ENCODE assay signal across 1 fruit fly cellular context in genomic region chr3L:5869614-5870204, dm6.
TF ChIP-seq lines count a peak whose summit lies in the region.

No protein-coding gene starts in this region.

TF ChIP-seq in whole organism, embryonic, 481 proteins besides CTCF, POLR2A, EP300 and RAD21 (continued from another document and continues in another):
- TF ChIP-seq ssp (GFP tag; IDR thresholded peaks at IDR 0.05; lab: Robert Waterston, UW) (peak; percentile 65), gt (GFP tag; IDR thresholded peaks at IDR 0.05; lab: Robert Waterston, UW) (0 out of 2 replicates have a peak, but pooled peaks have one; percentile 9), gce (GFP tag; IDR thresholded peaks at IDR 0.05; lab: Robert Waterston, UW) (peak; percentile 60; the same call in 2 of the 3 replicates), ro (GFP tag; IDR thresholded peaks at IDR 0.05; lab: Robert Waterston, UW) (no peak; the same call in 1 of the 2 replicates), CG2712 (tag; optimal IDR thresholded peaks at IDR 0.05; lab: Kevin White, UChicago) (peak; percentile 78), CG15011 (GFP tag; optimal IDR thresholded peaks at IDR 0.05; lab: Kevin White, UChicago) (no peak), D (optimal IDR thresholded peaks at IDR 0.05; lab: Kevin White, UChicago) (no peak), D (GFP tag; optimal IDR thresholded peaks at IDR 0.05; lab: Kevin White, UChicago) (peak; percentile 25), pnt (GFP tag; optimal IDR thresholded peaks at IDR 0.05; lab: Kevin White, UChicago) (peak; percentile 54), CG4617 (GFP tag; optimal IDR thresholded peaks at IDR 0.05; lab: Kevin White, UChicago; ENCODE audit: borderline replicate concordance) (peak; percentile 54), Hmr (GFP tag; optimal IDR thresholded peaks at IDR 0.05; lab: Kevin White, UChicago) (peak; percentile 62), peb (GFP tag; IDR thresholded peaks at IDR 0.05; lab: Robert Waterston, UW) (peak; percentile 65), Adf1 (GFP tag; IDR thresholded peaks at IDR 0.05; lab: Robert Waterston, UW) (no peak), luna (GFP tag; optimal IDR thresholded peaks at IDR 0.05; lab: Kevin White, UChicago) (no peak), aop (GFP tag; IDR thresholded peaks at IDR 0.05; lab: Robert Waterston, UW) (no peak), MESR4 (GFP tag; optimal IDR thresholded peaks at IDR 0.05; lab: Kevin White, UChicago) (no peak), CG13624 (GFP tag; optimal IDR thresholded peaks at IDR 0.05; lab: Kevin White, UChicago) (peak; percentile 25), CG3847 (GFP tag; IDR thresholded peaks at IDR 0.05; lab: Robert Waterston, UW) (peak; percentile 72), CG6175 (GFP tag; IDR thresholded peaks at IDR 0.05; lab: Robert Waterston, UW) (no peak), CG9727 (GFP tag; optimal IDR thresholded peaks at IDR 0.05; lab: Kevin White, UChicago) (no peak), CG16813 (GFP tag; IDR thresholded peaks at IDR 0.05; lab: Robert Waterston, UW; ENCODE audit: partially characterized antibody) (no peak; the same call in 2 of the 3 replicates), NFAT (GFP tag; IDR thresholded peaks at IDR 0.05; lab: Robert Waterston, UW) (peak; percentile 91), sd (tag; optimal IDR thresholded peaks at IDR 0.05; lab: Kevin White, UChicago) (no peak), CG5180 (GFP tag; optimal IDR thresholded peaks at IDR 0.05; lab: Kevin White, UChicago) (peak; percentile 32), Dll (GFP tag; IDR thresholded peaks at IDR 0.05; lab: Robert Waterston, UW; ENCODE audit: partially characterized antibody) (no peak), CG3281 (GFP tag; optimal IDR thresholded peaks at IDR 0.05; lab: Kevin White, UChicago) (no peak), wdn (GFP tag; IDR thresholded peaks at IDR 0.05; lab: Robert Waterston, UW) (peak; percentile 63), CG18599 (GFP tag; optimal IDR thresholded peaks at IDR 0.05; lab: Kevin White, UChicago) (peak; percentile 45), hth (optimal IDR thresholded peaks at IDR 0.05; lab: Kevin White, UChicago) (no peak), CG32772 (GFP tag; IDR thresholded peaks at IDR 0.05; lab: Robert Waterston, UW) (peak; percentile 80), sisA (GFP tag; IDR thresholded peaks at IDR 0.05; lab: Robert Waterston, UW) (peak; percentile 83), eyg (GFP tag; optimal IDR thresholded peaks at IDR 0.05; lab: Kevin White, UChicago) (no peak), CG1024 (GFP tag; IDR thresholded peaks at IDR 0.05; lab: Robert Waterston, UW) (peak; percentile 66; the same call in 1 of the 2 replicates), cad (GFP tag; optimal IDR thresholded peaks at IDR 0.05; lab: Kevin White, UChicago) (no peak), Dad (GFP tag; optimal IDR thresholded peaks at IDR 0.05; lab: Kevin White, UChicago) (peak; percentile 62), CG7987 (GFP tag; optimal IDR thresholded peaks at IDR 0.05; lab: Kevin White, UChicago) (peak; percentile 93), jigr1 (GFP tag; IDR thresholded peaks at IDR 0.05; lab: Robert Waterston, UW) (no peak), CG12942 (GFP tag; optimal IDR thresholded peaks at IDR 0.05; lab: Kevin White, UChicago) (no peak), Six4 (GFP tag; optimal IDR thresholded peaks at IDR 0.05; lab: Kevin White, UChicago) (peak; percentile 50), CG16815 (GFP tag; optimal IDR thresholded peaks at IDR 0.05; lab: Kevin White, UChicago) (peak; percentile 45), CG9215 (GFP tag; IDR thresholded peaks at IDR 0.05; lab: Robert Waterston, UW) (peak; percentile 55; the same call in 1 of the 2 replicates), CG18011 (GFP tag; optimal IDR thresholded peaks at IDR 0.05; lab: Kevin White, UChicago) (peak; percentile 99), trem (tag; optimal IDR thresholded peaks at IDR 0.05; lab: Kevin White, UChicago) (peak; percentile 66), CG11696 (GFP tag; IDR thresholded peaks at IDR 0.05; lab: Robert Waterston, UW) (no peak), CG11247 (GFP tag; IDR thresholded peaks at IDR 0.05; lab: Robert Waterston, UW) (peak; percentile 89), gfzf (GFP tag; optimal IDR thresholded peaks at IDR 0.05; lab: Kevin White, UChicago) (peak; percentile 4), B-H1 (GFP tag; IDR thresholded peaks at IDR 0.05; lab: Robert Waterston, UW) (peak; percentile 24; the same call in 1 of the 3 replicates), Spps (tag; optimal IDR thresholded peaks at IDR 0.05; lab: Kevin White, UChicago) (peak; percentile 57), CHES-1-like (GFP tag; optimal IDR thresholded peaks at IDR 0.05; lab: Kevin White, UChicago) (peak; percentile 34), CG6654 (GFP tag; optimal IDR thresholded peaks at IDR 0.05; lab: Kevin White, UChicago) (peak; percentile 23), Dref (GFP tag; IDR thresholded peaks at IDR 0.05; lab: Robert Waterston, UW) (0 out of 2 replicates have a peak, but pooled peaks have one; percentile 8), CG18476 (GFP tag; optimal IDR thresholded peaks at IDR 0.05; lab: Kevin White, UChicago) (peak; percentile 43), knrl (GFP tag; IDR thresholded peaks at IDR 0.05; lab: Robert Waterston, UW; ENCODE audit: partially characterized antibody) (peak; percentile 65; the same call in 1 of the 3 replicates), CG17186 (GFP tag; optimal IDR thresholded peaks at IDR 0.05; lab: Kevin White, UChicago) (peak; percentile 4), CG32767 (GFP tag; IDR thresholded peaks at IDR 0.05; lab: Robert Waterston, UW) (0 out of 2 replicates have a peak, but pooled peaks have one; percentile 25), wek (GFP tag; optimal IDR thresholded peaks at IDR 0.05; lab: Kevin White, UChicago) (no peak), CG14667 (GFP tag; IDR thresholded peaks at IDR 0.05; lab: Robert Waterston, UW) (peak; percentile 59), gem (tag; optimal IDR thresholded peaks at IDR 0.05; lab: Kevin White, UChicago) (peak; percentile 60), crol (GFP tag; IDR thresholded peaks at IDR 0.05; lab: Robert Waterston, UW) (no peak), Dbx (GFP tag; IDR thresholded peaks at IDR 0.05; lab: Robert Waterston, UW) (peak; percentile 86), CG43689 (GFP tag; IDR thresholded peaks at IDR 0.05; lab: Robert Waterston, UW) (no peak), HHEX (GFP tag; optimal IDR thresholded peaks at IDR 0.05; lab: Kevin White, UChicago) (peak; percentile 16), Opbp (GFP tag; IDR thresholded peaks at IDR 0.05; lab: Robert Waterston, UW; ENCODE audit: partially characterized antibody) (peak; percentile 72; the same call in 2 of the 3 replicates), dmrt99B (tag; optimal IDR thresholded peaks at IDR 0.05; lab: Kevin White, UChicago) (peak; percentile 60), ewg (GFP tag; optimal IDR thresholded peaks at IDR 0.05; lab: Kevin White, UChicago) (peak; percentile 34), gro (GFP tag; optimal IDR thresholded peaks at IDR 0.05; lab: Kevin White, UChicago) (no peak), BEAF-32 (GFP tag; optimal IDR thresholded peaks at IDR 0.05; lab: Kevin White, UChicago) (no peak), Mad (GFP tag; optimal IDR thresholded peaks at IDR 0.05; lab: Kevin White, UChicago) (peak; percentile 1), grn (GFP tag; optimal IDR thresholded peaks at IDR 0.05; lab: Kevin White, UChicago) (no peak), CG6272 (GFP tag; IDR thresholded peaks at IDR 0.05; lab: Robert Waterston, UW) (peak; percentile 56), CG11723 (GFP tag; optimal IDR thresholded peaks at IDR 0.05; lab: Kevin White, UChicago) (no peak), hbn (GFP tag; IDR thresholded peaks at IDR 0.05; lab: Robert Waterston, UW; ENCODE audit: partially characterized antibody) (no peak), Hr3 (GFP tag; optimal IDR thresholded peaks at IDR 0.05; lab: Kevin White, UChicago) (peak; percentile 65), Blimp-1 (GFP tag; optimal IDR thresholded peaks at IDR 0.05; lab: Kevin White, UChicago) (peak; percentile 71), usp (GFP tag; optimal IDR thresholded peaks at IDR 0.05; lab: Kevin White, UChicago) (no peak), odd (GFP tag; optimal IDR thresholded peaks at IDR 0.05; lab: Kevin White, UChicago) (no peak), mam (GFP tag; optimal IDR thresholded peaks at IDR 0.05; lab: Kevin White, UChicago) (peak; percentile 84), CG18262 (tag; optimal IDR thresholded peaks at IDR 0.05; lab: Kevin White, UChicago) (peak; percentile 51), CG12104 (GFP tag; optimal IDR thresholded peaks at IDR 0.05; lab: Kevin White, UChicago) (peak; percentile 36), CG10147 (GFP tag; optimal IDR thresholded peaks at IDR 0.05; lab: Kevin White, UChicago) (no peak), tll (GFP tag; optimal IDR thresholded peaks at IDR 0.05; lab: Kevin White, UChicago) (no peak), Bteb2 (GFP tag; optimal IDR thresholded peaks at IDR 0.05; lab: Kevin White, UChicago) (no peak), zfh2 (GFP tag; optimal IDR thresholded peaks at IDR 0.05; lab: Kevin White, UChicago) (peak; percentile 26), CG31388 (GFP tag; optimal IDR thresholded peaks at IDR 0.05; lab: Kevin White, UChicago) (peak; percentile 54), Chrac-16 (GFP tag; optimal IDR thresholded peaks at IDR 0.05; lab: Kevin White, UChicago) (peak; percentile 61), Ets97D (GFP tag; optimal IDR thresholded peaks at IDR 0.05; lab: Kevin White, UChicago) (peak; percentile 12), lbe (GFP tag; optimal IDR thresholded peaks at IDR 0.05; lab: Kevin White, UChicago) (no peak), cato (GFP tag; optimal IDR thresholded peaks at IDR 0.05; lab: Kevin White, UChicago; ENCODE audit: borderline replicate concordance) (peak; percentile 6), Ets65A (GFP tag; lab: Kevin White, UChicago) (peak; percentile 86), slbo (GFP tag; IDR thresholded peaks at IDR 0.05; lab: Robert Waterston, UW) (peak; percentile 93), fd96Cb (tag; optimal IDR thresholded peaks at IDR 0.05; lab: Kevin White, UChicago) (peak; percentile 57), Trl (optimal IDR thresholded peaks at IDR 0.05; lab: Kevin White, UChicago) (no peak), Trl (GFP tag; optimal IDR thresholded peaks at IDR 0.05; lab: Kevin White, UChicago) (peak; percentile 73), CG10267 (tag; optimal IDR thresholded peaks at IDR 0.05; lab: Kevin White, UChicago) (peak; percentile 82), dysf (GFP tag; IDR thresholded peaks at IDR 0.05; lab: Robert Waterston, UW) (peak; percentile 81), H15 (GFP tag; IDR thresholded peaks at IDR 0.05; lab: Robert Waterston, UW) (peak; percentile 77), lov (optimal IDR thresholded peaks at IDR 0.05; lab: Kevin White, UChicago) (no peak), lov (GFP tag; IDR thresholded peaks at IDR 0.05; lab: Robert Waterston, UW) (peak; percentile 70; the same call in 1 of the 3 replicates), CG14710 (tag; optimal IDR thresholded peaks at IDR 0.05; lab: Kevin White, UChicago) (peak; percentile 75), CG10431 (GFP tag; optimal IDR thresholded peaks at IDR 0.05; lab: Kevin White, UChicago) (no peak), her (GFP tag; optimal IDR thresholded peaks at IDR 0.05; lab: Kevin White, UChicago) (no peak), seq (GFP tag; IDR thresholded peaks at IDR 0.05; lab: Robert Waterston, UW) (0 out of 2 replicates have a peak, but pooled peaks have one; percentile 14), CG4328 (GFP tag; optimal IDR thresholded peaks at IDR 0.05; lab: Kevin White, UChicago) (peak; percentile 35), CG4282 (GFP tag; optimal IDR thresholded peaks at IDR 0.05; lab: Kevin White, UChicago) (no peak), D19A (tag; optimal IDR thresholded peaks at IDR 0.05; lab: Kevin White, UChicago) (peak; percentile 29), Xbp1 (GFP tag; optimal IDR thresholded peaks at IDR 0.05; lab: Kevin White, UChicago) (peak; percentile 81), Fer2 (tag; optimal IDR thresholded peaks at IDR 0.05; lab: Kevin White, UChicago) (peak; percentile 33), Hey (tag; optimal IDR thresholded peaks at IDR 0.05; lab: Kevin White, UChicago) (no peak), dpn (GFP tag; optimal IDR thresholded peaks at IDR 0.05; lab: Kevin White, UChicago) (peak; percentile 78 to 89), TFAM (GFP tag; optimal IDR thresholded peaks at IDR 0.05; lab: Kevin White, UChicago) (peak; percentile 21), ATbp (GFP tag; optimal IDR thresholded peaks at IDR 0.05; lab: Kevin White, UChicago) (peak; percentile 12), ac (GFP tag; optimal IDR thresholded peaks at IDR 0.05; lab: Kevin White, UChicago) (no peak), HLH4C (GFP tag; IDR thresholded peaks at IDR 0.05; lab: Robert Waterston, UW; ENCODE audit: partially characterized antibody) (no peak), grau (tag; optimal IDR thresholded peaks at IDR 0.05; lab: Kevin White, UChicago) (peak; percentile 63), rib (GFP tag; IDR thresholded peaks at IDR 0.05; lab: Robert Waterston, UW) (no peak), bcd (GFP tag; optimal IDR thresholded peaks at IDR 0.05; lab: Kevin White, UChicago) (peak; percentile 54), ara (GFP tag; IDR thresholded peaks at IDR 0.05; lab: Robert Waterston, UW) (peak; percentile 58), sob (GFP tag; IDR thresholded peaks at IDR 0.05; lab: Robert Waterston, UW) (peak; percentile 85), bbx (GFP tag; IDR thresholded peaks at IDR 0.05; lab: Robert Waterston, UW; ENCODE audit: partially characterized antibody) (peak; percentile 46; the same call in 1 of the 2 replicates), croc (GFP tag; conservative IDR thresholded peaks at IDR 0.05; lab: Robert Waterston, UW) (peak; percentile 68), bowl (GFP tag; IDR thresholded peaks at IDR 0.05; lab: Robert Waterston, UW) (no peak), Nf-YA (GFP tag; IDR thresholded peaks at IDR 0.05; lab: Robert Waterston, UW) (0 out of 2 replicates have a peak, but pooled peaks have one; percentile 20), Jarid2 (GFP tag; optimal IDR thresholded peaks at IDR 0.05; lab: Kevin White, UChicago) (peak; percentile 52), Sry-δ (GFP tag; optimal IDR thresholded peaks at IDR 0.05; lab: Kevin White, UChicago) (peak; percentile 55), CG11398 (GFP tag; optimal IDR thresholded peaks at IDR 0.05; lab: Kevin White, UChicago) (no peak), Asciz (GFP tag; optimal IDR thresholded peaks at IDR 0.05; lab: Kevin White, UChicago) (no peak), ap (GFP tag; IDR thresholded peaks at IDR 0.05; lab: Robert Waterston, UW) (peak; percentile 52), Camta (GFP tag; optimal IDR thresholded peaks at IDR 0.05; lab: Kevin White, UChicago) (peak; percentile 79), CG6683 (GFP tag; optimal IDR thresholded peaks at IDR 0.05; lab: Kevin White, UChicago) (no peak), CG4424 (GFP tag; optimal IDR thresholded peaks at IDR 0.05; lab: Kevin White, UChicago) (peak; percentile 74), CG2202 (tag; optimal IDR thresholded peaks at IDR 0.05; lab: Kevin White, UChicago) (no peak)
